Fruit fly (Drosophila melanogaster) whole organism, prepupa: ENCODE results near the gene CG31415.
A peak's percentile ranks its signal among the peaks of the same experiment; 100 is the strongest.

Experiments used
- CG11762 ChIP-seq: fragments of 200-800 bp; sonication (Bioruptor generic); optimal IDR thresholded peaks from 3 replicates; lab custom pipeline; 2016; ENCODE audit warnings: missing biosample characterization, missing genetic modification characterization; ENCODE audit not compliant: insufficient read depth
- CG16779 ChIP-seq: fragments of 200-800 bp; sonication (Bioruptor generic); optimal IDR thresholded peaks from 3 replicates; lab custom pipeline; 2017; ENCODE audit warnings: missing biosample characterization, mild to moderate bottlenecking, missing genetic modification characterization
- CG31627 ChIP-seq: fragments of 200-800 bp; sonication (Bioruptor generic); optimal IDR thresholded peaks from 3 replicates; lab custom pipeline; 2016; ENCODE audit warnings: missing biosample characterization, missing genetic modification characterization
- CG34406 ChIP-seq: fragments of 200-800 bp; sonication (Bioruptor generic); optimal IDR thresholded peaks from 3 replicates; lab custom pipeline; 2016; ENCODE audit warnings: missing biosample characterization, missing genetic modification characterization
- CG8119 ChIP-seq: fragments of 200-800 bp; sonication (Bioruptor generic); IDR thresholded peaks from 3 replicates; pipeline ENCODE4 v1.3.6; 2022; ENCODE audit warnings: missing biosample characterization, missing genetic modification characterization
- CG8632 ChIP-seq: fragments of 200-800 bp; sonication (Bioruptor generic); optimal IDR thresholded peaks from 3 replicates; lab custom pipeline; 2016; ENCODE audit warnings: missing biosample characterization, missing genetic modification characterization
- CG9139 ChIP-seq: fragments of 200-800 bp; sonication (Bioruptor generic); optimal IDR thresholded peaks from 3 replicates; lab custom pipeline; 2017; ENCODE audit warnings: missing biosample characterization, mild to moderate bottlenecking, missing genetic modification characterization
- Gug ChIP-seq: fragments of 200-800 bp; sonication (Bioruptor generic); IDR thresholded peaks from 2 replicates; pipeline ENCODE4 v1.3.6; 2022; ENCODE audit warnings: missing biosample characterization, missing genetic modification characterization
- Hr39 ChIP-seq: fragments of 200-800 bp; sonication (Bioruptor generic); optimal IDR thresholded peaks from 2 replicates; lab custom pipeline; 2016; ENCODE audit warnings: missing biosample characterization, missing genetic modification characterization
- OdsH ChIP-seq: fragments of 200-800 bp; sonication (Bioruptor generic); optimal IDR thresholded peaks from 3 replicates; lab custom pipeline; 2016; ENCODE audit warnings: missing biosample characterization, missing genetic modification characterization
- Sox102F ChIP-seq: fragments of 200-800 bp; sonication (Bioruptor generic); optimal IDR thresholded peaks from 2 replicates; lab custom pipeline; 2016; ENCODE audit warnings: missing biosample characterization, mild to moderate bottlenecking, missing genetic modification characterization
- Sox14 ChIP-seq: fragments of 200-800 bp; sonication (Bioruptor generic); optimal IDR thresholded peaks from 3 replicates; lab custom pipeline; 2016; ENCODE audit warnings: missing biosample characterization, missing genetic modification characterization
- pdm3 ChIP-seq: fragments of 200-800 bp; sonication (Bioruptor generic); optimal IDR thresholded peaks from 3 replicates; lab custom pipeline; 2016; ENCODE audit warnings: missing biosample characterization, missing genetic modification characterization

DNA sequence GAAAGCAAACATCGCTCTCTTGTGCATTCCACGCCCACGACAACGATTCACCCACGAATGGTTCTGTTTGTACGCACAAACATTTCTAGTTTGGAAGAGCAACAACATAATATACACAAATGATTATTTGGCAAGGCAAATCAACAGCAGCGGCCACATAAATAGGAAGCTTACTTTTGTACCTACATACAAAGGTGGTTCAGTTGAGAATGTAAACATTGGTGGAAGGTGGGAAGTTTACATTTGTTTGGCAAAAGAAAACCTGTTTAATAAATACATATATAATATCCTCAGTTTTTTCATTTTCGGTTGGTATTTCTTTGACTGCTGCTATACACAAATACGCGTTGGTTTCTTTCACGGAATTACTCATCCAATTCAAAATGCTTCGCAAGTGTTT is 40.8 kb upstream of the CG31415 start:
- TF ChIP-seq CG34406 (GFP tag; lab: Kevin White, UChicago) (peak; percentile 42), Hr39 (GFP tag; lab: Kevin White, UChicago) (peak; percentile 58), OdsH (GFP tag; lab: Kevin White, UChicago) (peak; percentile 73), CG11762 (GFP tag; lab: Kevin White, UChicago) (peak; percentile 64), Sox102F (peak; percentile 48), Gug (GFP tag; lab: Robert Waterston, UW) (no peak), pdm3 (GFP tag; lab: Kevin White, UChicago) (peak; percentile 67), CG31627 (peak; percentile 66), CG16779 (tag; lab: Kevin White, UChicago) (peak; percentile 9), CG8119 (GFP tag; lab: Robert Waterston, UW) (no peak), CG9139 (no peak), CG8632 (peak; percentile 16), Sox14 (GFP tag; lab: Kevin White, UChicago) (peak; percentile 59)
